Worm (Caenorhabditis elegans): ENCODE measurements around the gene spo-11.

spo-11 gene

ce11 chrIV:11131268-11131667, 6.6 kb upstream of the spo-11 start, which contains the start of gene ard-1:
TSS of gene ard-1 (plus strand) at chrIV:11131279.
- no peak for TF ChIP-seq egl-27 (tag; optimal IDR thresholded peaks at IDR 0.05)
- no peak for TF ChIP-seq nhr-11 (tag; optimal IDR thresholded peaks at IDR 0.05)
- no peak for TF ChIP-seq nhr-21 (tag; optimal IDR thresholded peaks at IDR 0.05)
- TF ChIP-seq unc-55 (GFP tag; optimal IDR thresholded peaks at IDR 0.05) = no peak
- TF ChIP-seq unc-62 (GFP tag; optimal IDR thresholded peaks at IDR 0.05) = no peak
- TF ChIP-seq nhr-23 (tag; optimal IDR thresholded peaks at IDR 0.05) = no peak
- no peak for TF ChIP-seq snpc-4 (tag; optimal IDR thresholded peaks at IDR 0.05)
- TF ChIP-seq ama-1 (optimal IDR thresholded peaks at IDR 0.05) = no peak
- no peak for TF ChIP-seq nhr-77 (tag; optimal IDR thresholded peaks at IDR 0.05)
- TF ChIP-seq nhr-12 (tag; optimal IDR thresholded peaks at IDR 0.05) = no peak

- no peak for TF ChIP-seq sma-9 (GFP tag; optimal IDR thresholded peaks at IDR 0.05)
- no peak for TF ChIP-seq sma-9 (tag; optimal IDR thresholded peaks at IDR 0.05)
- no peak for TF ChIP-seq blmp-1 (tag; optimal IDR thresholded peaks at IDR 0.05; ENCODE audit: insufficient read depth)
- no peak for TF ChIP-seq aly-2 (tag; optimal IDR thresholded peaks at IDR 0.05)
- TF ChIP-seq unc-62 (GFP tag; optimal IDR thresholded peaks at IDR 0.05) = no peak
- TF ChIP-seq unc-55 (GFP tag; optimal IDR thresholded peaks at IDR 0.05) = peak; percentile 51
- TF ChIP-seq nhr-129 (tag; optimal IDR thresholded peaks at IDR 0.05) = peak; percentile 9
- TF ChIP-seq fos-1 (tag; optimal IDR thresholded peaks at IDR 0.05) = peak; percentile 8
- peak in 1 of 2 experiments; percentile 16 for TF ChIP-seq lsy-2 (tag; optimal IDR thresholded peaks at IDR 0.05)
Measured at ce11 chrIV:11130774-11131173, 6.1 kb upstream of the spo-11 start.

ce11 chrIV:11126028-11126427, 1.4 kb upstream of the spo-11 start:
- TF ChIP-seq ama-1 (optimal IDR thresholded peaks at IDR 0.05) = no peak
- TF ChIP-seq gmeb-1 (tag; optimal IDR thresholded peaks at IDR 0.05) = no peak
- TF ChIP-seq blmp-1 (tag; optimal IDR thresholded peaks at IDR 0.05; ENCODE audit: insufficient read depth) = no peak
- TF ChIP-seq dmd-4 (tag; optimal IDR thresholded peaks at IDR 0.05) = no peak
- no peak for TF ChIP-seq unc-39 (tag; optimal IDR thresholded peaks at IDR 0.05)
- TF ChIP-seq Y55F3AM.14 (GFP tag; optimal IDR thresholded peaks at IDR 0.05) = no peak
- TF ChIP-seq sma-3 (GFP tag; optimal IDR thresholded peaks at IDR 0.05) = no peak
- no peak for TF ChIP-seq peb-1 (tag; optimal IDR thresholded peaks at IDR 0.05)

ce11 chrIV:11126004-11126027, 1.2 kb upstream of the spo-11 start, which contains the start of gene swsn-4:
TSS of gene swsn-4 (plus strand) at chrIV:11126024.
- TF ChIP-seq mbf-1 (tag; optimal IDR thresholded peaks at IDR 0.05) = no peak
- no peak for TF ChIP-seq sem-4 (tag; optimal IDR thresholded peaks at IDR 0.05)
- TF ChIP-seq nhr-23 (tag; optimal IDR thresholded peaks at IDR 0.05) = no peak
- TF ChIP-seq ztf-1 (GFP tag; conservative IDR thresholded peaks at IDR 0.05) = no peak
- TF ChIP-seq elt-3 (tag; optimal IDR thresholded peaks at IDR 0.05) = no peak
- no peak for TF ChIP-seq nhr-10 (tag; optimal IDR thresholded peaks at IDR 0.05)
- TF ChIP-seq nhr-129 (tag; optimal IDR thresholded peaks at IDR 0.05) = no peak
- TF ChIP-seq mdl-1 (tag; optimal IDR thresholded peaks at IDR 0.05) = no peak
- no peak for TF ChIP-seq ceh-16 (tag; optimal IDR thresholded peaks at IDR 0.05)
- no peak for TF ChIP-seq peb-1 (tag; optimal IDR thresholded peaks at IDR 0.05)

- peak; percentile 24 for TF ChIP-seq nhr-129 (tag; optimal IDR thresholded peaks at IDR 0.05)
- no peak for TF ChIP-seq mdl-1 (tag; optimal IDR thresholded peaks at IDR 0.05)
- TF ChIP-seq gmeb-1 (tag; optimal IDR thresholded peaks at IDR 0.05) = peak; percentile 64
- TF ChIP-seq unc-55 (GFP tag; optimal IDR thresholded peaks at IDR 0.05) = peak; percentile 27
Measured at ce11 chrIV:11125604-11126003, 942 bp upstream of the spo-11 start.

- TF ChIP-seq ZK546.5 (tag; optimal IDR thresholded peaks at IDR 0.05) (no peak), unc-39 (tag; optimal IDR thresholded peaks at IDR 0.05) (no peak), aly-2 (tag; optimal IDR thresholded peaks at IDR 0.05) (no peak), R02D3.7 (tag; optimal IDR thresholded peaks at IDR 0.05) (no peak), fos-1 (tag; optimal IDR thresholded peaks at IDR 0.05) (no peak), nhr-10 (tag; optimal IDR thresholded peaks at IDR 0.05) (no peak), mab-5 (tag; optimal IDR thresholded peaks at IDR 0.05) (no peak), F13H6.1 (tag; optimal IDR thresholded peaks at IDR 0.05) (no peak), elt-3 (tag; optimal IDR thresholded peaks at IDR 0.05) (no peak), sem-4 (tag; optimal IDR thresholded peaks at IDR 0.05) (peak; percentile 44), lsy-2 (tag; optimal IDR thresholded peaks at IDR 0.05) (peak in 1 of 2 experiments; percentile 70), nhr-25 (tag; optimal IDR thresholded peaks at IDR 0.05) (no peak), nhr-237 (tag; optimal IDR thresholded peaks at IDR 0.05) (no peak), dmd-4 (tag; optimal IDR thresholded peaks at IDR 0.05) (no peak), nhr-6 (tag; optimal IDR thresholded peaks at IDR 0.05) (no peak), lin-11 (tag; optimal IDR thresholded peaks at IDR 0.05) (peak; percentile 16), nhr-129 (tag; optimal IDR thresholded peaks at IDR 0.05) (peak; percentile 50), sma-9 (GFP tag; optimal IDR thresholded peaks at IDR 0.05) (peak; percentile 1), sma-9 (tag; optimal IDR thresholded peaks at IDR 0.05) (no peak), unc-55 (GFP tag; optimal IDR thresholded peaks at IDR 0.05) (peak; percentile 31), zag-1 (tag; optimal IDR thresholded peaks at IDR 0.05) (peak; percentile 38)
Measured at ce11 chrIV:11125200-11125599, 538 bp upstream of the spo-11 start.

Measured in whole organism, L2 larva.